Worm (Caenorhabditis elegans): ENCODE results near the gene sru-42.

- TF ChIP-seq lin-13 (GFP tag; optimal IDR thresholded peaks at IDR 0.05): no peak
- TF ChIP-seq mep-1 (tag; optimal IDR thresholded peaks at IDR 0.05): no peak
- no peak for TF ChIP-seq nhr-12 (tag; optimal IDR thresholded peaks at IDR 0.05)
- TF ChIP-seq pqm-1 (tag; optimal IDR thresholded peaks at IDR 0.05): no peak
- TF ChIP-seq nhr-237 (tag; optimal IDR thresholded peaks at IDR 0.05): no peak
- TF ChIP-seq ets-5 (GFP tag; IDR thresholded peaks at IDR 0.05): no peak
- TF ChIP-seq aly-2 (tag; optimal IDR thresholded peaks at IDR 0.05): no peak
- no peak for TF ChIP-seq skn-1 (tag; optimal IDR thresholded peaks at IDR 0.05)
- TF ChIP-seq jun-1 (tag; optimal IDR thresholded peaks at IDR 0.05): no peak
- TF ChIP-seq nhr-11 (tag; optimal IDR thresholded peaks at IDR 0.05): no peak
- no peak for TF ChIP-seq nhr-28 (tag; optimal IDR thresholded peaks at IDR 0.05)
- no peak for TF ChIP-seq alr-1 (tag; optimal IDR thresholded peaks at IDR 0.05; ENCODE audit: borderline replicate concordance)
- TF ChIP-seq blmp-1 (tag; optimal IDR thresholded peaks at IDR 0.05): no peak
- TF ChIP-seq hlh-17 (GFP tag; optimal IDR thresholded peaks at IDR 0.05; ENCODE audit: borderline replicate concordance): no peak
Measured at ce11 chrV:15689952-15690351, 39.7 kb downstream of the sru-42 start, which contains the start of gene nhr-268.

All from whole organism, L1 larva.